Fruit fly (Drosophila melanogaster): ENCODE results near the gene Lip1.
A peak's percentile ranks its signal among the peaks of the same experiment; 100 is the strongest.

Gene Lip1

dm6 chr2L:10661490-10662240, 39.7 kb downstream of the Lip1 start, which contains the start of gene CG31871 (continued):
- TF ChIP-seq dac (GFP tag; optimal IDR thresholded peaks at IDR 0.05) (peak; percentile 63), CG6854 (GFP tag; optimal IDR thresholded peaks at IDR 0.05) (no peak), CG8632 (GFP tag; optimal IDR thresholded peaks at IDR 0.05) (peak; percentile 41), cyc (GFP tag; optimal IDR thresholded peaks at IDR 0.05) (no peak), CG11762 (GFP tag; optimal IDR thresholded peaks at IDR 0.05; ENCODE audit: insufficient read depth) (peak; percentile 42), esn (GFP tag; optimal IDR thresholded peaks at IDR 0.05) (peak; percentile 2), CG6792 (GFP tag; optimal IDR thresholded peaks at IDR 0.05) (peak; percentile 25), ss (GFP tag; optimal IDR thresholded peaks at IDR 0.05) (peak; percentile 9 to 39), CG3032 (tag; optimal IDR thresholded peaks at IDR 0.05) (peak; percentile 73), spab (GFP tag; optimal IDR thresholded peaks at IDR 0.05) (peak; percentile 61), Gug (GFP tag; IDR thresholded peaks at IDR 0.05) (peak; percentile 85), topi (GFP tag; optimal IDR thresholded peaks at IDR 0.05) (no peak), Hr4 (GFP tag; optimal IDR thresholded peaks at IDR 0.05) (peak; percentile 82), CG1621 (tag; optimal IDR thresholded peaks at IDR 0.05) (peak; percentile 29), eg (GFP tag; IDR thresholded peaks at IDR 0.05) (peak; percentile 93), salr (GFP tag; optimal IDR thresholded peaks at IDR 0.05) (peak in 1 of 2 experiments; percentile 89), CG6808 (GFP tag; optimal IDR thresholded peaks at IDR 0.05) (peak; percentile 31), fd85E (GFP tag; optimal IDR thresholded peaks at IDR 0.05) (no peak), CG16779 (tag; optimal IDR thresholded peaks at IDR 0.05) (peak; percentile 17), lz (GFP tag; optimal IDR thresholded peaks at IDR 0.05) (no peak), Eip78C (GFP tag) (peak; percentile 88), Sox14 (GFP tag; optimal IDR thresholded peaks at IDR 0.05) (no peak)

dm6 chr2L:10657981-10658380, 43.4 kb downstream of the Lip1 start, which contains the start of gene CG45690:
Gene CG45690, plus strand, starts transcription at chr2L:10658281.
- TF ChIP-seq CG10631 (GFP tag; optimal IDR thresholded peaks at IDR 0.05) (no peak), Sox15 (GFP tag; optimal IDR thresholded peaks at IDR 0.05) (no peak), CG11762 (GFP tag; optimal IDR thresholded peaks at IDR 0.05; ENCODE audit: insufficient read depth) (no peak), CG31627 (GFP tag; optimal IDR thresholded peaks at IDR 0.05) (no peak), net (GFP tag; optimal IDR thresholded peaks at IDR 0.05) (no peak), CG32006 (GFP tag; optimal IDR thresholded peaks at IDR 0.05) (no peak), Lpt (GFP tag; optimal IDR thresholded peaks at IDR 0.05) (no peak), CG34406 (GFP tag; optimal IDR thresholded peaks at IDR 0.05) (no peak), Blimp-1 (GFP tag; optimal IDR thresholded peaks at IDR 0.05) (no peak), CG11294 (GFP tag; IDR thresholded peaks at IDR 0.05) (no peak), cyc (GFP tag; optimal IDR thresholded peaks at IDR 0.05) (no peak), esn (GFP tag; optimal IDR thresholded peaks at IDR 0.05) (no peak), CG4318 (GFP tag; optimal IDR thresholded peaks at IDR 0.05) (no peak), OdsH (GFP tag; optimal IDR thresholded peaks at IDR 0.05) (no peak)

dm6 chr2L:10654520-10654919, 46.8 kb downstream of the Lip1 start:
- TF ChIP-seq CG10631 (GFP tag; optimal IDR thresholded peaks at IDR 0.05) (no peak), CG3919 (GFP tag; optimal IDR thresholded peaks at IDR 0.05) (no peak), Ets21C (GFP tag; optimal IDR thresholded peaks at IDR 0.05) (no peak)

dm6 chr2L:10651313-10651712, 50.0 kb downstream of the Lip1 start, which contains the start of gene dbf:
Gene dbf, plus strand, starts transcription at chr2L:10651613.
- TF ChIP-seq CG8119 (GFP tag; IDR thresholded peaks at IDR 0.05) = no peak
- no peak for TF ChIP-seq dac (GFP tag; optimal IDR thresholded peaks at IDR 0.05)
- no peak for TF ChIP-seq Ets96B (tag; optimal IDR thresholded peaks at IDR 0.05)
- no peak for TF ChIP-seq cyc (GFP tag; optimal IDR thresholded peaks at IDR 0.05)
- no peak for TF ChIP-seq Eip78C (GFP tag)
- TF ChIP-seq Met (GFP tag; optimal IDR thresholded peaks at IDR 0.05) = no peak
